Worm (Caenorhabditis elegans): ENCODE measurements around the gene E02H9.7.
"Not testable (repeated sequence)": the region's sequence is repeated elsewhere in the genome, so short reads cannot be mapped to it uniquely, and the experiment has no call there.

ce11 chrIII:2435373-2435772 is 10.1 kb downstream of the E02H9.7 start, which contains the start of gene W04B5.6:
- not testable (repeated sequence) for TF ChIP-seq egrh-3 (GFP tag; IDR thresholded peaks at IDR 0.05); nhr-27 (tag; optimal IDR thresholded peaks at IDR 0.05); Y79H2A.3 (GFP tag; conservative IDR thresholded peaks at IDR 0.05); him-1 (tag; optimal IDR thresholded peaks at IDR 0.05); snpc-4 (GFP tag; optimal IDR thresholded peaks at IDR 0.05); snpc-4 (tag; optimal IDR thresholded peaks at IDR 0.05); F33H1.4 (GFP tag; IDR thresholded peaks at IDR 0.05)

Measured in whole organism, young adult.